Worm (Caenorhabditis elegans) whole organism, L2 larva: ENCODE data around the gene Y37E11AR.7.

Source experiments
- C34F6.9 ChIP-seq: fragments of 150-350 bp; optimal IDR thresholded peaks from 2 replicates; lab custom pipeline; 2014; ENCODE audit warnings: missing biosample characterization, missing genetic modification characterization
- F13H6.1 ChIP-seq: sonication (generic microtip); optimal IDR thresholded peaks from 2 replicates; lab custom pipeline; 2016; ENCODE audit warnings: missing genetic modification characterization, missing compliant biosample characterization
- R02D3.7 ChIP-seq: fragments of 150-350 bp; optimal IDR thresholded peaks from 2 replicates; lab custom pipeline; 2014; ENCODE audit warnings: missing biosample characterization, missing genetic modification characterization
- Y55F3AM.14 ChIP-seq: fragments of 200-800 bp; sonication (Bioruptor generic); optimal IDR thresholded peaks from 2 replicates; lab custom pipeline; 2018; ENCODE audit warnings: mild to moderate bottlenecking, missing genetic modification characterization, missing compliant biosample characterization
- ZK546.5 ChIP-seq: sonication (generic microtip); optimal IDR thresholded peaks from 2 replicates; lab custom pipeline; 2017; ENCODE audit warnings: missing biosample characterization, missing genetic modification characterization
- alr-1 ChIP-seq: fragments of 150-350 bp; optimal IDR thresholded peaks from 2 replicates; lab custom pipeline; 2014; ENCODE audit warnings: missing biosample characterization, missing genetic modification characterization
- aly-2 ChIP-seq: fragments of 150-350 bp; optimal IDR thresholded peaks from 2 replicates; lab custom pipeline; 2014; ENCODE audit warnings: missing biosample characterization, missing genetic modification characterization
- ama-1 ChIP-seq: fragments of 150-350 bp; optimal IDR thresholded peaks from 2 replicates; lab custom pipeline; 2018; ENCODE audit warnings: inconsistent platforms
- blmp-1 ChIP-seq: sonication (generic microtip); optimal IDR thresholded peaks from 2 replicates; lab custom pipeline; 2017; ENCODE audit warnings: missing genetic modification characterization, mild to moderate bottlenecking, missing compliant biosample characterization, antibody characterized with exemption, moderate library complexity; ENCODE audit not compliant: insufficient read depth
- ceh-16 ChIP-seq: fragments of 150-350 bp; optimal IDR thresholded peaks from 2 replicates; lab custom pipeline; 2014; ENCODE audit warnings: missing biosample characterization, missing genetic modification characterization
- ceh-82 ChIP-seq: fragments of 150-350 bp; optimal IDR thresholded peaks from 2 replicates; lab custom pipeline; 2014; ENCODE audit warnings: missing biosample characterization, missing genetic modification characterization
- crh-2 ChIP-seq: sonication (generic microtip); optimal IDR thresholded peaks from 2 replicates; lab custom pipeline; 2017; ENCODE audit warnings: missing biosample characterization, missing genetic modification characterization
- dmd-4 ChIP-seq: sonication (generic microtip); optimal IDR thresholded peaks from 2 replicates; lab custom pipeline; 2017; ENCODE audit warnings: missing biosample characterization, missing genetic modification characterization
- egl-27 ChIP-seq: sonication (generic microtip); optimal IDR thresholded peaks from 3 replicates; lab custom pipeline; 2017; ENCODE audit warnings: missing biosample characterization, missing genetic modification reagents, missing genetic modification characterization
- elt-1 ChIP-seq: fragments of 150-350 bp; optimal IDR thresholded peaks from 2 replicates; lab custom pipeline; 2014; ENCODE audit warnings: missing biosample characterization, missing genetic modification characterization
- elt-3 ChIP-seq: sonication (generic microtip); optimal IDR thresholded peaks from 2 replicates; lab custom pipeline; 2017; ENCODE audit warnings: missing biosample characterization, missing genetic modification characterization
- fos-1 ChIP-seq: fragments of 150-350 bp; optimal IDR thresholded peaks from 2 replicates; lab custom pipeline; 2014; ENCODE audit warnings: missing biosample characterization, missing genetic modification characterization
- gmeb-1 ChIP-seq: fragments of 150-350 bp; optimal IDR thresholded peaks from 2 replicates; lab custom pipeline; 2014; ENCODE audit warnings: missing biosample characterization, missing genetic modification characterization
- lin-11 ChIP-seq: fragments of 150-350 bp; sonication (generic microtip); optimal IDR thresholded peaks from 2 replicates; lab custom pipeline; 2014; ENCODE audit warnings: missing biosample characterization, missing genetic modification characterization, inconsistent platforms, mixed read lengths
- lin-13 ChIP-seq: fragments of 150-350 bp; optimal IDR thresholded peaks from 2 replicates; lab custom pipeline; 2014; ENCODE audit warnings: missing biosample characterization, missing genetic modification reagents, missing genetic modification characterization
- lin-39 ChIP-seq: fragments of 150-350 bp; optimal IDR thresholded peaks from 2 replicates; lab custom pipeline; 2014; ENCODE audit warnings: missing biosample characterization, missing genetic modification reagents, missing genetic modification characterization
- lsy-2 ChIP-seq, 2 experiments: fragments of 150-350 bp in 1 of 2; sonication (generic microtip) in 1 of 2; optimal IDR thresholded peaks; 2 replicates each; lab custom pipeline; 2014 to 2017; ENCODE audit warnings: missing biosample characterization in 2 of 2, missing genetic modification characterization in 2 of 2
- mbf-1 ChIP-seq: sonication (generic microtip); optimal IDR thresholded peaks from 2 replicates; lab custom pipeline; 2017; ENCODE audit warnings: missing biosample characterization, missing genetic modification characterization
- mdl-1 ChIP-seq, 2 experiments: fragments of 150-350 bp in 1 of 2; sonication (generic microtip) in 1 of 2; optimal IDR thresholded peaks; 2 replicates each; lab custom pipeline; 2017; ENCODE audit warnings: missing biosample characterization in 2 of 2, missing genetic modification characterization in 2 of 2
- nhr-10 ChIP-seq: sonication (generic microtip); optimal IDR thresholded peaks from 2 replicates; lab custom pipeline; 2017; ENCODE audit warnings: missing biosample characterization, missing genetic modification characterization
- nhr-11 ChIP-seq: fragments of 150-350 bp; optimal IDR thresholded peaks from 2 replicates; lab custom pipeline; 2014; ENCODE audit warnings: missing biosample characterization, missing genetic modification characterization
- nhr-12 ChIP-seq: fragments of 150-350 bp; optimal IDR thresholded peaks from 2 replicates; lab custom pipeline; 2014; ENCODE audit warnings: missing biosample characterization, missing genetic modification characterization
- nhr-21 ChIP-seq: fragments of 150-350 bp; optimal IDR thresholded peaks from 2 replicates; lab custom pipeline; 2014; ENCODE audit warnings: missing biosample characterization, missing genetic modification characterization
- nhr-23 ChIP-seq: fragments of 150-350 bp; optimal IDR thresholded peaks from 2 replicates; lab custom pipeline; 2014; ENCODE audit warnings: missing biosample characterization, missing genetic modification reagents, missing genetic modification characterization
- nhr-237 ChIP-seq: fragments of 150-350 bp; optimal IDR thresholded peaks from 2 replicates; lab custom pipeline; 2014; ENCODE audit warnings: missing biosample characterization, missing genetic modification characterization
- nhr-25 ChIP-seq: fragments of 150-350 bp; sonication (generic microtip); optimal IDR thresholded peaks from 3 replicates; lab custom pipeline; 2014; ENCODE audit warnings: missing biosample characterization, missing genetic modification characterization
- nhr-6 ChIP-seq: fragments of 150-350 bp; optimal IDR thresholded peaks from 2 replicates; lab custom pipeline; 2014; ENCODE audit warnings: missing biosample characterization, missing genetic modification characterization
- nhr-77 ChIP-seq: fragments of 150-350 bp; optimal IDR thresholded peaks from 2 replicates; lab custom pipeline; 2014; ENCODE audit warnings: missing biosample characterization, missing genetic modification characterization
- peb-1 ChIP-seq: fragments of 150-350 bp; optimal IDR thresholded peaks from 2 replicates; lab custom pipeline; 2014; ENCODE audit warnings: missing biosample characterization, missing genetic modification characterization
- sem-4 ChIP-seq: fragments of 150-350 bp; optimal IDR thresholded peaks from 2 replicates; lab custom pipeline; 2014; ENCODE audit warnings: missing biosample characterization, missing genetic modification reagents, missing genetic modification characterization
- sma-3 ChIP-seq: sonication (generic microtip); optimal IDR thresholded peaks from 2 replicates; lab custom pipeline; 2016; ENCODE audit warnings: missing genetic modification reagents, missing genetic modification characterization, missing compliant biosample characterization
- sma-9 ChIP-seq, 2 experiments: fragments of 150-350 bp in 1 of 2; sonication (generic microtip) in 1 of 2; optimal IDR thresholded peaks; 2 replicates each; lab custom pipeline; 2014 to 2016; ENCODE audit warnings: missing genetic modification characterization in 2 of 2, mild to moderate bottlenecking in 1 of 2, missing biosample characterization in 1 of 2, missing compliant biosample characterization in 1 of 2, missing genetic modification reagents in 1 of 2, moderate library complexity in 1 of 2
- unc-39 ChIP-seq: fragments of 150-350 bp; optimal IDR thresholded peaks from 2 replicates; lab custom pipeline; 2014; ENCODE audit warnings: missing biosample characterization, missing genetic modification characterization
- unc-55 ChIP-seq: fragments of 150-350 bp; sonication (generic microtip); optimal IDR thresholded peaks from 3 replicates; lab custom pipeline; 2014; ENCODE audit warnings: missing biosample characterization, missing genetic modification reagents, missing genetic modification characterization
- unc-62 ChIP-seq: fragments of 150-350 bp; optimal IDR thresholded peaks from 2 replicates; lab custom pipeline; 2014; ENCODE audit warnings: missing biosample characterization, missing genetic modification reagents, missing genetic modification characterization
- zag-1 ChIP-seq: fragments of 150-350 bp; optimal IDR thresholded peaks from 2 replicates; lab custom pipeline; 2014; ENCODE audit warnings: missing biosample characterization, missing genetic modification characterization
- ztf-1 ChIP-seq: fragments of 200-800 bp; sonication (Bioruptor generic); conservative IDR thresholded peaks from 2 replicates; pipeline ENCODE4 v1.3.6; 2022; ENCODE audit warnings: missing genetic modification characterization, missing compliant biosample characterization
- ztf-11 ChIP-seq: sonication (generic microtip); optimal IDR thresholded peaks from 2 replicates; lab custom pipeline; 2017; ENCODE audit warnings: missing biosample characterization, missing genetic modification characterization
- ztf-4 ChIP-seq: fragments of 150-350 bp; optimal IDR thresholded peaks from 2 replicates; lab custom pipeline; 2014; ENCODE audit warnings: missing biosample characterization, missing genetic modification characterization

Gene Y37E11AR.7

DNA sequence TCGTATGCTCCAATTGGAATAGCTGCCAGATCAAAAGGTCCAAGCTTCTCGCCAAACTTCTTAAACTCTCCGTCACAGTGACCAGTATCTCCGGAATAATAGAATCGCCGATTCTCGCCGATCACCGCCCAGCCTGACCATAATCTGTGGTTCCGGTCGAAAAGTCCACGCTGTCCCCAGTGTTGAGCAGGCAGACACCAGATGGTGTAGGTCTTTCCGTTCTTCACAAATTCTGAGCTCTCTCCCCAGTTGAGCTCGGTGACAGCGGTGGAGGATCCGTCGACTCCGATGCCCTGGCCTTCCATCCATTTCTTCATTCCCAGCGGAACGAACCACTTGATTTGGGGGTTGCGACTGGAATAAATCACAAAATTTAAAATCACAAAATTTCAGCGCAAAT is 19.0 kb downstream of the Y37E11AR.7 start:
- TF ChIP-seq nhr-23 (tag; lab: Kevin White, UChicago), result no peak
- no peak for TF ChIP-seq nhr-11
- TF ChIP-seq ceh-82 (tag; lab: Kevin White, UChicago), result no peak
- no peak for TF ChIP-seq crh-2 (tag; lab: Kevin White, UChicago)
- TF ChIP-seq F13H6.1 (tag; lab: Kevin White, UChicago), result no peak
- no peak for TF ChIP-seq lsy-2 (tag; optimal IDR thresholded peaks at IDR 0.05; lab: Kevin White, UChicago)
- no peak for TF ChIP-seq ztf-4
- TF ChIP-seq alr-1 (tag; lab: Kevin White, UChicago), result no peak
- TF ChIP-seq gmeb-1, result no peak
- TF ChIP-seq R02D3.7 (tag; lab: Kevin White, UChicago), result no peak
- TF ChIP-seq nhr-25 (tag; lab: Kevin White, UChicago), result no peak

DNA sequence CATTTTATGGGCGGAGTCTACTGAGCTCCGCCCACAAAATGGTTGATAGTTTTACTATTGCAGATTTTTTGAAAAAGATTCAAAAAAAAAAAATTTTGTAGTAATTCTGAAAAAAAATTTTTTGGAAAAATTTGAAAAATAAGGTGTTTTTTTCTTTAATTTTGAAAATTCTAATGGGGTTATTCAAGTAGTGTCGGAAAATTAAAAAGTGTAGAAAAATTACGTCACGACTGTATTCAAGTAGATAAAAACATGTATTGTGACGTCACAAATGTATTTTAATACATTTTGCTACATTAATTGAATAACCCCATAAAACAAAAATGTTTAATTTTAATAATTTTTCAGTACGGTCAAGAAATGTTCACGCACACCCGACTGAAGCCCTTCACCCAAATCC is 22.0 kb downstream of the Y37E11AR.7 start:
- TF ChIP-seq nhr-237 (tag; lab: Kevin White, UChicago), result no peak
- no peak for TF ChIP-seq nhr-25 (tag; lab: Kevin White, UChicago)
- TF ChIP-seq elt-1, result no peak
- TF ChIP-seq sem-4 (tag; lab: Kevin White, UChicago), result no peak
- TF ChIP-seq mdl-1 (tag; optimal IDR thresholded peaks at IDR 0.05; lab: Kevin White, UChicago), result no peak
- no peak for TF ChIP-seq peb-1 (tag; lab: Kevin White, UChicago)
- TF ChIP-seq lin-11 (tag; lab: Kevin White, UChicago), result no peak
- TF ChIP-seq unc-39 (tag; lab: Kevin White, UChicago), result no peak
- no peak for TF ChIP-seq lsy-2 (tag; optimal IDR thresholded peaks at IDR 0.05; lab: Kevin White, UChicago)
- no peak for TF ChIP-seq lin-39 (tag; lab: Kevin White, UChicago)

DNA sequence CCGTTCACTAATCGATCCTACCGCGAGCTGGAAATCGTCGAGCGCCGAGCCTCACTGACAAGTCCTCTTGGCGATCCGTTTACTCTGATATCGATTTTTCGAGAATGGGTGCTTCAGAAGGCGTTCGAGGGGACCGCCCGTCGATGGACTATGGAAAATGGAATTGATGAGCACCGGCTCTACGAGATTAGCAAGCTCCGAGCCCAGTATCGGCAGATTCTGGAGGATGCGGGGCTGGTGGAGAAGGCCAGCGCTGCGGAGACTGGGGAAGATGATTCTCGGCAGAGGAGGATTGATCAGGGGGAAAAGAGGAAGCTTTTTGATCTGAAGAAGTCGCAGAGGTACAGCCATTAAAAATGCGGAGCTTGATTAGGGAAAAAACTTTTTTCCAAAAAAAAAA is 23.8 kb downstream of the Y37E11AR.7 start:
- no peak for TF ChIP-seq nhr-23 (tag; lab: Kevin White, UChicago)
- TF ChIP-seq lin-39 (tag; lab: Kevin White, UChicago), result no peak
- no peak for TF ChIP-seq C34F6.9 (tag; lab: Kevin White, UChicago)
- TF ChIP-seq gmeb-1, result no peak
- no peak for TF ChIP-seq nhr-11

DNA sequence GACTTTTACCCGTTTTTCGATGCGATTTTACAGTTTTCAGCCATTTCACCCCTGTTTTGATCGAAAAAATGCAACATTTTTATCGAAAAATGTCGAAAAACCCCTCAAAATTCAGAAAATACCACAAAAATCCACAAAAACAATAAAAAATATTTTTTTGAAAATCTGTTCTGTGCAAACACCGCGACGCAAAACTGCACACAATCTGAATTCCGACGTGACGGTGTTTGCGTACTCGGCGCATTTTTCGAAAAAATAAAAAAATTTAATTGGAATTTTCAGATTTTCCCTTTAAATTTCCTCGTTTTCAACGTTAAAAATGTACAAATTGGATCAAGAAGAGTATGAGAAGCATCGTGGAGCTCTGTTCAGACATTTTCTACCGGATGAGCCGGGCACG is 29.4 kb downstream of the Y37E11AR.7 start, which contains the start of gene smgl-2:
Gene smgl-2 (plus strand): TSS at position 320 of the 400 bp plus-strand sequence.
- TF ChIP-seq nhr-6 (no peak), nhr-10 (tag; lab: Kevin White, UChicago) (no peak), nhr-11 (no peak), nhr-23 (tag; lab: Kevin White, UChicago) (no peak), sma-9 (GFP tag; optimal IDR thresholded peaks at IDR 0.05; lab: Kevin White, UChicago) (no peak), sma-9 (tag; optimal IDR thresholded peaks at IDR 0.05; lab: Kevin White, UChicago) (no peak), mbf-1 (tag; lab: Kevin White, UChicago) (no peak), F13H6.1 (tag; lab: Kevin White, UChicago) (peak; percentile 63), sma-3 (GFP tag; lab: Kevin White, UChicago) (peak; percentile 59), unc-55 (GFP tag; lab: Kevin White, UChicago) (peak; percentile 85), lin-39 (tag; lab: Kevin White, UChicago) (no peak), ztf-1 (GFP tag; lab: Robert Waterston, UW) (no peak), ama-1 (lab: Kevin White, UChicago) (peak; percentile 31), alr-1 (tag; lab: Kevin White, UChicago) (no peak), fos-1 (tag; lab: Kevin White, UChicago) (peak; percentile 52), blmp-1 (tag; lab: Kevin White, UChicago) (no peak), crh-2 (tag; lab: Kevin White, UChicago) (peak; percentile 79), lsy-2 (tag; optimal IDR thresholded peaks at IDR 0.05; lab: Kevin White, UChicago) (peak; percentile 83 to 89), aly-2 (tag; lab: Kevin White, UChicago) (no peak), zag-1 (tag; lab: Kevin White, UChicago) (no peak), nhr-12 (no peak), nhr-77 (tag; lab: Kevin White, UChicago) (no peak), unc-62 (no peak), mdl-1 (tag; optimal IDR thresholded peaks at IDR 0.05; lab: Kevin White, UChicago) (no peak), gmeb-1 (peak; percentile 86), lin-11 (tag; lab: Kevin White, UChicago) (peak; percentile 27), Y55F3AM.14 (GFP tag; lab: Kevin White, UChicago) (no peak), ztf-4 (no peak), nhr-237 (tag; lab: Kevin White, UChicago) (no peak), lin-13 (GFP tag; lab: Kevin White, UChicago) (peak; percentile 79), unc-39 (tag; lab: Kevin White, UChicago) (no peak), nhr-25 (tag; lab: Kevin White, UChicago) (peak; percentile 61), peb-1 (tag; lab: Kevin White, UChicago) (no peak), sem-4 (tag; lab: Kevin White, UChicago) (no peak), R02D3.7 (tag; lab: Kevin White, UChicago) (no peak), elt-3 (tag; lab: Kevin White, UChicago) (no peak), nhr-21 (peak; percentile 15), dmd-4 (tag; lab: Kevin White, UChicago) (no peak), ZK546.5 (tag; lab: Kevin White, UChicago) (no peak), elt-1 (no peak), egl-27 (tag; lab: Kevin White, UChicago) (no peak), C34F6.9 (tag; lab: Kevin White, UChicago) (peak; percentile 88), ceh-16 (tag; lab: Kevin White, UChicago) (no peak), ztf-11 (no peak)
